Fruit fly (Drosophila melanogaster) whole organism, adult: ENCODE measurements around the gene Ptp36E.
A peak's percentile ranks its signal among the peaks of the same experiment; 100 is the strongest.

ENCODE experiments used
- CG11617 ChIP-seq: fragments of 200-800 bp; sonication (Bioruptor generic); optimal IDR thresholded peaks from 2 replicates; lab custom pipeline; 2017; ENCODE audit warnings: mild to moderate bottlenecking, missing biosample characterization, missing genetic modification reagents, missing genetic modification characterization
- CG12768 ChIP-seq: fragments of 200-800 bp; sonication (Bioruptor generic); optimal IDR thresholded peaks from 2 replicates; lab custom pipeline; 2017; ENCODE audit warnings: missing biosample characterization, missing genetic modification characterization, mild to moderate bottlenecking, moderate library complexity, missing genetic modification reagents
- CG14711 ChIP-seq: fragments of 200-800 bp; sonication (Bioruptor generic); optimal IDR thresholded peaks from 2 replicates; lab custom pipeline; 2018; ENCODE audit warnings: missing biosample characterization, mild to moderate bottlenecking, missing genetic modification characterization, moderate library complexity
- CG1620 ChIP-seq: fragments of 200-800 bp; sonication (Bioruptor generic); optimal IDR thresholded peaks from 2 replicates; lab custom pipeline; 2016; ENCODE audit warnings: missing biosample characterization, missing genetic modification characterization
- CG33017 ChIP-seq: fragments of 200-800 bp; sonication (Bioruptor generic); optimal IDR thresholded peaks from 2 replicates; lab custom pipeline; 2018; ENCODE audit warnings: missing biosample characterization, mild to moderate bottlenecking, missing genetic modification characterization, moderate library complexity
- CG5204 ChIP-seq: fragments of 200-800 bp; sonication (Bioruptor generic); optimal IDR thresholded peaks from 2 replicates; lab custom pipeline; 2016; ENCODE audit warnings: missing biosample characterization, missing genetic modification characterization
- CG7045 ChIP-seq: fragments of 200-800 bp; sonication (Bioruptor generic); optimal IDR thresholded peaks from 2 replicates; lab custom pipeline; 2017; ENCODE audit warnings: missing biosample characterization, mild to moderate bottlenecking, missing genetic modification characterization
- CG7101 ChIP-seq: fragments of 200-800 bp; sonication (Bioruptor generic); optimal IDR thresholded peaks from 2 replicates; lab custom pipeline; 2018; ENCODE audit warnings: missing biosample characterization, mild to moderate bottlenecking, missing genetic modification characterization, moderate library complexity
- Clk ChIP-seq: fragments of 200-800 bp; sonication (Bioruptor generic); optimal IDR thresholded peaks from 2 replicates; lab custom pipeline; 2017; ENCODE audit warnings: missing biosample characterization, missing genetic modification characterization
- Crg-1 ChIP-seq: fragments of 200-800 bp; sonication (Bioruptor generic); optimal IDR thresholded peaks from 2 replicates; lab custom pipeline; 2016; ENCODE audit warnings: missing biosample characterization, missing genetic modification characterization
- Hr96 ChIP-seq: fragments of 200-800 bp; sonication (Bioruptor generic); optimal IDR thresholded peaks from 2 replicates; lab custom pipeline; 2016; ENCODE audit warnings: missing biosample characterization, missing genetic modification characterization
- Mnt ChIP-seq: fragments of 200-800 bp; sonication (Bioruptor generic); optimal IDR thresholded peaks from 2 replicates; lab custom pipeline; 2016; ENCODE audit warnings: missing biosample characterization, mild to moderate bottlenecking, missing genetic modification characterization
- bab1 ChIP-seq: fragments of 200-800 bp; sonication (Bioruptor generic); optimal IDR thresholded peaks from 3 replicates; lab custom pipeline; 2019; ENCODE audit warnings: missing biosample characterization, mild to moderate bottlenecking, missing genetic modification characterization, moderate library complexity
- cic ChIP-seq: fragments of 200-800 bp; sonication (Bioruptor generic); optimal IDR thresholded peaks from 2 replicates; lab custom pipeline; 2017; ENCODE audit warnings: missing biosample characterization, mild to moderate bottlenecking, missing genetic modification characterization, moderate library complexity
- cnc ChIP-seq, 2 experiments: fragments of >200 bp; optimal IDR thresholded peaks; 2 replicates each; lab custom pipeline; 2017
- kay ChIP-seq: fragments of 200-800 bp; sonication (Bioruptor generic); peaks from one replicate; lab custom pipeline; 2016; ENCODE audit warnings: missing biosample characterization, missing genetic modification characterization, borderline replicate concordance
- ovo ChIP-seq: fragments of 200-800 bp; sonication (Bioruptor generic); optimal IDR thresholded peaks from 2 replicates; lab custom pipeline; 2016; ENCODE audit warnings: missing biosample characterization, missing genetic modification characterization
- pad ChIP-seq: fragments of 200-800 bp; sonication (Bioruptor generic); optimal IDR thresholded peaks from 3 replicates; lab custom pipeline; 2017; ENCODE audit warnings: missing biosample characterization, missing genetic modification characterization, mild to moderate bottlenecking, moderate library complexity, missing genetic modification reagents
- tj ChIP-seq: fragments of 200-800 bp; sonication (Bioruptor generic); optimal IDR thresholded peaks from 3 replicates; lab custom pipeline; 2017; ENCODE audit warnings: missing biosample characterization, mild to moderate bottlenecking, missing genetic modification characterization, moderate library complexity
- toe ChIP-seq: fragments of 200-800 bp; sonication (Bioruptor generic); optimal IDR thresholded peaks from 2 replicates; lab custom pipeline; 2016; ENCODE audit warnings: missing biosample characterization, missing genetic modification characterization

The Ptp36E gene

DNA sequence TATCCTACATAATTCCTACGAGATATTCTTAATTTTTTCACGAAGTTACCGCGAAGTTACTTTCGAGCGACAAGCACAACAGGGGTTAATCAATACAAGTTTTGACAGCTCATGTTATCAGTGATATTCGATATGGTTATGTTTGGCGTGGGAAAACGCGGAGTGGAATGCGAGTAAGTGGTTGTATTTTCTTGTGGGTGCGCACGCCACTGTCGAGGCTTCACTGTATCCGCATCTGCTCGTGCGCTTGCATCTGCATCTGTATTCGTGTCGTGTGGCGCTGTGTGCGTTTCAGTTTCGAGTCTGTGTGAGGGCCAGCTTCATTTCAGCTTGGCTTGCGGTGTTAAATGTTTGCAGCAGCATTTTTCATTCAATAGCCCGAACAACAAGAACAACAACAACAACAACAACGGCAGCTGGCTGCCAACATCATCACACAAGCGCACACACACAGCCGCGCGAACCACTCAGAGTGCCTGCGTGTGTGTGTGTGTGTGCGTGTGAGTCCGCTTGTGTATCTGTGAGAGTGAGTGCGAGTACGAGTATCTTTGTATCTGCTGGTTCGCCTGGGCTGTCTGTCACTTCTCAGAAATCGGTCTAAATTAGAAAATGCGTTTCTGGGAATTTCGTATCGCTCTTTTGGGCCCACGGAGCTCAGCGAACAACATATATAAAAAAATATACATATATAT, 33.5 kb downstream of the Ptp36E start:
- TF ChIP-seq kay (GFP tag; lab: Kevin White, UChicago), result no peak
- TF ChIP-seq Mnt (GFP tag; lab: Kevin White, UChicago), result no peak
- TF ChIP-seq cnc (optimal IDR thresholded peaks at IDR 0.05; lab: Kevin White, UChicago), result no peak
- no peak for TF ChIP-seq Hr96
- no peak for TF ChIP-seq CG7101 (tag; lab: Kevin White, UChicago)
- TF ChIP-seq CG12768 (GFP tag; lab: Kevin White, UChicago), result no peak
- peak; percentile 55 for TF ChIP-seq toe (GFP tag; lab: Kevin White, UChicago)
- no peak for TF ChIP-seq CG14711 (tag; lab: Kevin White, UChicago)
- TF ChIP-seq cic, result peak; percentile 90
- peak; percentile 35 for TF ChIP-seq CG7045 (GFP tag; lab: Kevin White, UChicago)
- TF ChIP-seq tj (GFP tag; lab: Kevin White, UChicago), result peak; percentile 93
- TF ChIP-seq CG5204 (GFP tag; lab: Kevin White, UChicago), result peak; percentile 64

DNA sequence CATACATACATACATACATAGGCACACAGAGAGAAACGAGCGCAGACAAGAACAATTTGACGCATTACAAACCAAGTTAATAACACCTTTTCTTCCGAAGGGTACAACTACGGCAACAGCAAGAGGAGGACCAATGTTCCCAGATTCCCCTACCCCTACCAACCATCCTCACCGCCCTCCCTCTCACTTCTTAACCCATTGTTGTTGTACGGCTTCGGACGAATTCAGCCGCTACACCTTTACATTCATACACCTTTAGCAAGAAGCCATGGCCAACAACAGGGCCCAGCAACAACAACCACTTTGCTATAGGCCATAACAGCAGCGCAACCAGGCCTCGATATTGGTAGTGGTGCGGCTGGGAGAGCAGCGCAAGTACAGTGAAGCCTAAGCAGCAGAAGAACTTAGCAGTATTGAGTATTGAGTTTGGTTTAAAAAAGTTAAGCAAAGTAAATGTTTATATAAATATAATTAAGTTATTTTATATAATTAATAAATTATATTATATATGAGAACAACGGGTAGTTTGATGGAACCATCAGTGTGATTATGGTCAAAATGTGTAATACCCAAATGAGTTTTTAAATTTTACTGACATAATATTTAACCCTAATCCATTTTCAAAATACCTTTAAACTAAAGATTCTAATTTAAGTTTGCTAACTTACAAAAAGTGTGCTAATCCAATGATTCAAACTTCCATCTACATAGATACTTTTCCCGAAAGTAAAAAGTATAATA, 34.2 kb downstream of the Ptp36E start:
- TF ChIP-seq tj (GFP tag; lab: Kevin White, UChicago) (peak; percentile 7), cic (peak; percentile 22), kay (GFP tag; lab: Kevin White, UChicago) (peak; percentile 31), CG33017 (tag; lab: Kevin White, UChicago) (no peak)

DNA sequence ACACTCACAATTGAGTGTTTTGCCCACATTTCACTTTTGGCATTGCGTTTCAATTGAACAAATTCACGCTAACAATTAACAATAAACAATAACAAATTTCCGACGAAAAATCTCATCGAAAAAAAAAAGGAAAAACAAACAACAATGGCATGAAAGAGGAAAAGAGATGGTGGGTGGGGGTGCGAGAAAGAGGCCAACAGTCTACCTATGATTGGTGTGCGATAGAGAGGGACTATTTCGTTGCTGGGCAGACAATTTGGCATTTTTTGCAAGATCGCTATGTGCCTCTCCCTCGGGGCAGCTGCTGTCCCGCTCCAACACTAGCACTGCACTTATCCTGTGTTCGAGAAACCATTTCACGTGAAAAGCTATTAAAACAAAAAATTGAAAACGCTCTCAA, 34.9 kb downstream of the Ptp36E start:
- TF ChIP-seq CG5204 (GFP tag; lab: Kevin White, UChicago) (no peak), tj (GFP tag; lab: Kevin White, UChicago) (peak; percentile 28)

DNA sequence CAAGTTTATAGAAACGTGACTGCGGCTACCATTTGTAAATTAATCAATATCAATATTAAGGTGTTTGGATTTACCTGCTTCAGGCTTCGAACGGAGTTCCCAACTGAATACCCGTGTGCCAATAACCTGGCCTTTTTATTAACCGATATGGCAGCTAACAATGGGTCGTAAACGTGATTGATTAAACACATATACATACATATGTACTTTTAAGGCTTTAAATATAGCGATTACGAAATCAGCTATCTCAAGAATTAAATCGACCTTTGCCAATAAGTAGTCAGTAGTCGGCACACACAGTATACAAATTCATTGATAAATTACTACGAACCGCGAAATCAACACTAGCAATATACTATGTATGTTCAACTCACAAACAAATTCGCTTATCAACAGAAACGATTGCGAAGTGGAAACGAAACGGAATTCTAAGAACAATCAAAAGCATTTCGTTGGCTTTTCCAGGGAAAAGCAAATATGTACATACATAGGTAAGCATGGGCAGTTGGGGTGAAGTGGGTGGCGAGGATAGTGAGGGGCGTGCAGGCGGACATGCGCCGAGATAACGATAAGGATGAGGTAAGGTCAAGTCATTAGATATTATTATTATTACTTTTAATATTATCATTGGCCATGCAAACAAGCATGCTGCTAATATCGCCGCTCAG, 36.1 kb downstream of the Ptp36E start:
- peak; percentile 53 for TF ChIP-seq pad (GFP tag; lab: Kevin White, UChicago)
- peak; percentile 90 for TF ChIP-seq kay (GFP tag; lab: Kevin White, UChicago)
- TF ChIP-seq CG7101 (tag; lab: Kevin White, UChicago), result peak; percentile 84
- no peak for TF ChIP-seq cnc (optimal IDR thresholded peaks at IDR 0.05; lab: Kevin White, UChicago)
- TF ChIP-seq CG5204 (GFP tag; lab: Kevin White, UChicago), result no peak
- peak; percentile 43 for TF ChIP-seq CG33017 (tag; lab: Kevin White, UChicago)
- peak; percentile 65 for TF ChIP-seq tj (GFP tag; lab: Kevin White, UChicago)
- no peak for TF ChIP-seq bab1
- TF ChIP-seq CG14711 (tag; lab: Kevin White, UChicago), result peak; percentile 60
- peak; percentile 65 for TF ChIP-seq Clk (GFP tag; lab: Kevin White, UChicago)
- TF ChIP-seq CG12768 (GFP tag; lab: Kevin White, UChicago), result peak; percentile 77
- peak; percentile 79 for TF ChIP-seq ovo
- peak; percentile 14 for TF ChIP-seq toe (GFP tag; lab: Kevin White, UChicago)
- TF ChIP-seq CG1620 (GFP tag; lab: Kevin White, UChicago), result peak; percentile 11
- TF ChIP-seq Hr96, result peak; percentile 5
- peak; percentile 86 for TF ChIP-seq Crg-1
- peak; percentile 76 for TF ChIP-seq Mnt (GFP tag; lab: Kevin White, UChicago)
- peak; percentile 100 for TF ChIP-seq cic
- peak; percentile 58 for TF ChIP-seq CG11617 (GFP tag; lab: Kevin White, UChicago)
- TF ChIP-seq CG7045 (GFP tag; lab: Kevin White, UChicago), result peak; percentile 87

DNA sequence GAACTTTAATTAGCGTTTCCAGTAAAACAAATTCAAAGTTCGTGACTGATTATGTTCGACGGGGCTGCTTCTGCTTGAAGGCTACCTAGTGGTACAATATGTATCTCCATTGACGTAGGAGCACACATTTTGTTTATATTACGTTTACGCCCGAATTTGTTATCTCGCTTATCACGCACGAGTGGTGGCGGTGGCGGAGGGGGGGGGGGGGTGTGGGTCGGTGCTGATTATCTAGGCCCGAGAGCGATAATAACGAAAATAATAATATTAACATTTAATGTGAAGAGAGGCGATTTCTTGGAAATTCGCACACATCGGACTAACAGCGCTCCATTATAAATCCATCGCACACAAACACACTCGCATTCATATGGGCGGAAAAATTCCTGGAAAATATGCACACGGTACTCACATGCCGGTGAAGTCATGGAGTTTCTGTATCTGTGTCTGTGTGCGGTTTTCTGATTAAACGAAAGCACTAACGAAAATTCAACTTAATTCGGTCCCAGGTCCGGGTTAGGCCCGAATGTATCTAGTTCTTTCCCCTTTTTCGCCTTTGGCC, 37.2 kb downstream of the Ptp36E start:
- TF ChIP-seq kay (GFP tag; lab: Kevin White, UChicago) (peak; percentile 2), CG12768 (GFP tag; lab: Kevin White, UChicago) (no peak), cnc (optimal IDR thresholded peaks at IDR 0.05; lab: Kevin White, UChicago) (no peak), cic (peak; percentile 96)

DNA sequence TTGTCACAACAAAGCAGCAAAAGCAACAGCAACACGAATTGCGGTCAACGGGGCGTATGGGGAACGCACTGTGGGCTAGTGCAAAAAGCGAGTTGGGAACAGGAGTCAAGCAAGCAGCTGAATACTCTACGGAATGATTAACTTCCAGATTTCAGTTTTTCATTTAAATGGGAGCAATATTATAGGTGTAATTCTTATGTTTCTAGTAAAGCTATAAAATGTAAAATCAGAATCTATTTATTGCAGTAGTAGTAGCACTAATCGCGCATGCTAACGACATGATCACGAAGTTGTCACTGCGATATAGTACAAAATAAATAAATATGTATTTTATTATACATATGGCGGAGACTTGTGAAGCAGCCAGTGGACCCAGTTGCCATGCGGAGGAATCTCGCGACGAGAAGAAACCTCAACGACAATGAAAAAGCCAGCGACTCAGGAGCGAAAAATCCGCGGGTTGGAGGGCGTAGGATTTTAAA, 38.1 kb downstream of the Ptp36E start:
- TF ChIP-seq cnc (optimal IDR thresholded peaks at IDR 0.05; lab: Kevin White, UChicago), result no peak
- no peak for TF ChIP-seq Mnt (GFP tag; lab: Kevin White, UChicago)
- TF ChIP-seq CG14711 (tag; lab: Kevin White, UChicago), result no peak
- TF ChIP-seq toe (GFP tag; lab: Kevin White, UChicago), result no peak
- no peak for TF ChIP-seq ovo
- no peak for TF ChIP-seq Hr96
- no peak for TF ChIP-seq CG33017 (tag; lab: Kevin White, UChicago)
- TF ChIP-seq Clk (GFP tag; lab: Kevin White, UChicago), result no peak
- TF ChIP-seq CG7101 (tag; lab: Kevin White, UChicago), result no peak
- no peak for TF ChIP-seq kay (GFP tag; lab: Kevin White, UChicago)
- no peak for TF ChIP-seq CG11617 (GFP tag; lab: Kevin White, UChicago)
- TF ChIP-seq Crg-1, result no peak
- no peak for TF ChIP-seq CG12768 (GFP tag; lab: Kevin White, UChicago)
- no peak for TF ChIP-seq tj (GFP tag; lab: Kevin White, UChicago)
- no peak for TF ChIP-seq pad (GFP tag; lab: Kevin White, UChicago)
- no peak for TF ChIP-seq cic
- no peak for TF ChIP-seq CG1620 (GFP tag; lab: Kevin White, UChicago)
- no peak for TF ChIP-seq CG7045 (GFP tag; lab: Kevin White, UChicago)
- TF ChIP-seq bab1, result no peak
- no peak for TF ChIP-seq CG5204 (GFP tag; lab: Kevin White, UChicago)
